Fruit fly (Drosophila melanogaster) whole organism, embryonic: ENCODE results near the gene zld.

Source experiments
- C15 ChIP-seq: fragments of 200-800 bp; sonication (Bioruptor generic); IDR thresholded peaks from 3 replicates; pipeline ENCODE4 v1.3.6; 2022; ENCODE audit warnings: missing biosample characterization, missing genetic modification characterization
- CG10366 ChIP-seq: fragments of 200-800 bp; sonication (Bioruptor generic); IDR thresholded peaks from 2 replicates; pipeline ENCODE4 v1.3.6; 2022; ENCODE audit warnings: missing biosample characterization, missing genetic modification characterization
- CG10979 ChIP-seq: fragments of 200-800 bp; sonication (Bioruptor generic); optimal IDR thresholded peaks from 2 replicates; lab custom pipeline; 2018; ENCODE audit warnings: missing biosample characterization, mild to moderate bottlenecking, missing genetic modification characterization, moderate library complexity
- CG12071 ChIP-seq: fragments of 200-800 bp; sonication (Bioruptor generic); optimal IDR thresholded peaks from 3 replicates; lab custom pipeline; 2018; ENCODE audit warnings: missing biosample characterization, mild to moderate bottlenecking, missing genetic modification characterization
- CG12391 ChIP-seq: fragments of 200-800 bp; sonication (Bioruptor generic); optimal IDR thresholded peaks from 3 replicates; lab custom pipeline; 2018; ENCODE audit warnings: missing biosample characterization, mild to moderate bottlenecking, missing genetic modification characterization, moderate library complexity
- CG14441 ChIP-seq: fragments of 200-800 bp; sonication (Bioruptor generic); IDR thresholded peaks from 2 replicates; pipeline ENCODE4 v1.3.6; 2022; ENCODE audit warnings: missing biosample characterization, missing genetic modification characterization
- CG15479 ChIP-seq: fragments of 200-800 bp; sonication (Bioruptor generic); optimal IDR thresholded peaks from 3 replicates; lab custom pipeline; 2019; ENCODE audit warnings: missing biosample characterization, mild to moderate bottlenecking, missing genetic modification characterization, moderate library complexity
- CG17328 ChIP-seq: fragments of 200-800 bp; sonication (Bioruptor generic); IDR thresholded peaks from 2 replicates; pipeline ENCODE4 v1.3.6; 2022; ENCODE audit warnings: missing biosample characterization, missing genetic modification characterization
- CG1832 ChIP-seq: fragments of 200-800 bp; sonication (Bioruptor generic); optimal IDR thresholded peaks from 2 replicates; lab custom pipeline; 2017; ENCODE audit warnings: missing biosample characterization, mild to moderate bottlenecking, missing genetic modification characterization, inconsistent platforms
- CG2129 ChIP-seq: fragments of 200-800 bp; sonication (Bioruptor generic); IDR thresholded peaks from 2 replicates; pipeline ENCODE4 v1.3.6; 2022; ENCODE audit warnings: missing biosample characterization, missing genetic modification characterization; ENCODE audit not compliant: partially characterized antibody
- CG2889 ChIP-seq: fragments of 200-800 bp; sonication (Bioruptor generic); IDR thresholded peaks from 3 replicates; pipeline ENCODE4 v1.3.6; 2022; ENCODE audit warnings: missing biosample characterization, missing genetic modification characterization
- CG30403 ChIP-seq: fragments of 200-800 bp; sonication (Bioruptor generic); optimal IDR thresholded peaks from 3 replicates; lab custom pipeline; 2016; ENCODE audit warnings: missing biosample characterization, missing genetic modification characterization
- CG3726 ChIP-seq: fragments of 200-800 bp; sonication (Bioruptor generic); IDR thresholded peaks from 3 replicates; pipeline ENCODE4, ENCODE4 v1.3.6; 2022; ENCODE audit warnings: missing biosample characterization, missing genetic modification characterization
- CG5180 ChIP-seq: fragments of 200-800 bp; sonication (Bioruptor generic); optimal IDR thresholded peaks from 3 replicates; lab custom pipeline; 2017; ENCODE audit warnings: missing biosample characterization, missing genetic modification characterization, mild to moderate bottlenecking, moderate library complexity, missing genetic modification reagents
- CG6854 ChIP-seq: fragments of 200-800 bp; sonication (Bioruptor generic); optimal IDR thresholded peaks from 3 replicates; lab custom pipeline; 2017; ENCODE audit warnings: missing biosample characterization, mild to moderate bottlenecking, missing genetic modification characterization
- CG7786 ChIP-seq: fragments of 200-800 bp; sonication (Bioruptor generic); optimal IDR thresholded peaks from 2 replicates; lab custom pipeline; 2016; ENCODE audit warnings: missing biosample characterization, missing genetic modification characterization
- CG7963 ChIP-seq: fragments of 200-800 bp; sonication (Bioruptor generic); IDR thresholded peaks from 3 replicates; pipeline ENCODE4 v1.3.6; 2022; ENCODE audit warnings: missing biosample characterization, missing genetic modification characterization; ENCODE audit not compliant: partially characterized antibody
- CG8388 ChIP-seq: fragments of 200-800 bp; sonication (Bioruptor generic); optimal IDR thresholded peaks from 2 replicates; lab custom pipeline; 2019; ENCODE audit warnings: missing biosample characterization, mild to moderate bottlenecking, missing genetic modification characterization, moderate library complexity
- CG8924 ChIP-seq: fragments of 200-800 bp; optimal IDR thresholded peaks from 3 replicates; lab custom pipeline; 2019; ENCODE audit warnings: missing biosample characterization, mild to moderate bottlenecking, missing genetic modification characterization, moderate library complexity
- CG8944 ChIP-seq: fragments of 200-800 bp; sonication (Bioruptor generic); optimal IDR thresholded peaks from 3 replicates; lab custom pipeline; 2016; ENCODE audit warnings: missing biosample characterization, missing genetic modification characterization
- Dref ChIP-seq: fragments of 200-800 bp; sonication (Bioruptor generic); IDR thresholded peaks from 2 replicates; pipeline ENCODE4 v1.3.6; 2022; ENCODE audit warnings: missing biosample characterization, missing genetic modification characterization
- E2f2 ChIP-seq: fragments of 200-800 bp; sonication (Bioruptor generic); IDR thresholded peaks from 2 replicates; pipeline ENCODE4 v1.3.6; 2022; ENCODE audit warnings: missing biosample characterization, missing genetic modification characterization
- Hr3 ChIP-seq: fragments of 200-800 bp; sonication (Bioruptor generic); optimal IDR thresholded peaks from 3 replicates; lab custom pipeline; 2016; ENCODE audit warnings: missing biosample characterization, missing genetic modification characterization
- Hr78 ChIP-seq, 2 experiments: fragments of 200-800 bp in 1 of 2; fragments of >200 bp in 1 of 2; sonication (Bioruptor generic) in 1 of 2; optimal IDR thresholded peaks; 2 replicates each; lab custom pipeline; 2017 to 2019; ENCODE audit warnings: missing biosample characterization in 2 of 2, missing genetic modification characterization in 2 of 2, mild to moderate bottlenecking in 1 of 2, moderate library complexity in 1 of 2
- Mes4 ChIP-seq: fragments of 200-800 bp; sonication (Bioruptor generic); optimal IDR thresholded peaks from 2 replicates; lab custom pipeline; 2016; ENCODE audit warnings: missing biosample characterization, missing genetic modification characterization
- Opbp ChIP-seq: fragments of 200-800 bp; sonication (Bioruptor generic); IDR thresholded peaks from 3 replicates; pipeline ENCODE4 v1.3.6; 2022; ENCODE audit warnings: missing biosample characterization, missing genetic modification characterization; ENCODE audit not compliant: partially characterized antibody
- Pdp1 ChIP-seq, 2 experiments: fragments of 200-800 bp; sonication (Bioruptor generic); optimal IDR thresholded peaks; 3 replicates each; lab custom pipeline; 2016; ENCODE audit warnings: missing biosample characterization in 2 of 2, missing genetic modification characterization in 2 of 2, mild to moderate bottlenecking in 1 of 2, moderate library complexity in 1 of 2
- Poxn ChIP-seq: fragments of 200-800 bp; sonication (Bioruptor generic); IDR thresholded peaks from 2 replicates; pipeline ENCODE4 v1.3.6; 2022; ENCODE audit warnings: missing biosample characterization, missing genetic modification characterization
- Ptx1 ChIP-seq: fragments of 200-800 bp; sonication (Bioruptor generic); IDR thresholded peaks from 2 replicates; pipeline ENCODE4 v1.3.6; 2022; ENCODE audit warnings: missing biosample characterization, missing genetic modification characterization
- Trl ChIP-seq, 3 experiments: fragments of >200 bp in 2 of 3; fragments of 200-800 bp in 1 of 3; sonication (Bioruptor generic) in 1 of 3; optimal IDR thresholded peaks; 2 replicates in 1 of 3; 3 replicates in 2 of 3; lab custom pipeline; 2016 to 2017; ENCODE audit warnings: missing biosample characterization in 1 of 3, missing genetic modification characterization in 1 of 3
- aop ChIP-seq: fragments of 200-800 bp; sonication (Bioruptor generic); IDR thresholded peaks from 2 replicates; pipeline ENCODE4 v1.3.6; 2022; ENCODE audit warnings: missing biosample characterization, missing genetic modification characterization
- ash1 ChIP-seq: fragments of 200-800 bp; sonication (Bioruptor generic); optimal IDR thresholded peaks from 2 replicates; lab custom pipeline; 2018; ENCODE audit warnings: missing biosample characterization, mild to moderate bottlenecking, missing genetic modification characterization
- bsh ChIP-seq, 2 experiments: fragments of 200-800 bp; sonication (Bioruptor generic); optimal IDR thresholded peaks; 2 replicates each; lab custom pipeline; 2017 to 2018; ENCODE audit warnings: mild to moderate bottlenecking in 2 of 2, missing biosample characterization in 2 of 2, missing genetic modification characterization in 2 of 2, moderate library complexity in 1 of 2
- btn ChIP-seq: fragments of 200-800 bp; sonication (Bioruptor generic); optimal IDR thresholded peaks from 2 replicates; lab custom pipeline; 2016; ENCODE audit warnings: missing biosample characterization, missing genetic modification characterization
- chinmo ChIP-seq: fragments of 200-800 bp; sonication (Bioruptor generic); IDR thresholded peaks from 4 replicates; pipeline ENCODE4 v1.3.6; 2022; ENCODE audit warnings: missing biosample characterization, missing genetic modification characterization; ENCODE audit not compliant: partially characterized antibody
- dmrt11E ChIP-seq: fragments of 200-800 bp; sonication (Bioruptor generic); optimal IDR thresholded peaks from 3 replicates; lab custom pipeline; 2018; ENCODE audit warnings: missing biosample characterization, mild to moderate bottlenecking, missing genetic modification characterization, moderate library complexity
- dpn ChIP-seq, 2 experiments: fragments of 200-800 bp; sonication (Bioruptor generic); optimal IDR thresholded peaks; 3 replicates each; lab custom pipeline; 2016; ENCODE audit warnings: missing biosample characterization in 2 of 2, missing genetic modification characterization in 2 of 2
- fu2 ChIP-seq: fragments of 200-800 bp; sonication (Bioruptor generic); optimal IDR thresholded peaks from 2 replicates; lab custom pipeline; 2016; ENCODE audit warnings: missing biosample characterization, missing genetic modification characterization
- gcm ChIP-seq: fragments of 200-800 bp; sonication (Bioruptor generic); optimal IDR thresholded peaks from 2 replicates; lab custom pipeline; 2019; ENCODE audit warnings: missing biosample characterization, mild to moderate bottlenecking, missing genetic modification characterization, moderate library complexity
- otp ChIP-seq: fragments of 200-800 bp; sonication (Bioruptor generic); IDR thresholded peaks from 3 replicates; pipeline ENCODE4, ENCODE4 v1.3.6; 2022; ENCODE audit warnings: missing biosample characterization, missing genetic modification characterization
- phol ChIP-seq: fragments of 200-800 bp; sonication (Bioruptor generic); optimal IDR thresholded peaks from 3 replicates; lab custom pipeline; 2018; ENCODE audit warnings: missing biosample characterization, mild to moderate bottlenecking, missing genetic modification characterization, moderate library complexity
- repo ChIP-seq: fragments of 200-800 bp; sonication (Bioruptor generic); optimal IDR thresholded peaks from 2 replicates; lab custom pipeline; 2016; ENCODE audit warnings: missing biosample characterization, missing genetic modification characterization
- row ChIP-seq: fragments of 200-800 bp; sonication (Bioruptor generic); IDR thresholded peaks from 3 replicates; pipeline ENCODE4 v1.3.6; 2022; ENCODE audit warnings: missing biosample characterization, missing genetic modification characterization
- sim ChIP-seq: fragments of 200-800 bp; sonication (Bioruptor generic); IDR thresholded peaks from 2 replicates; pipeline ENCODE4 v1.3.6; 2022; ENCODE audit warnings: missing biosample characterization, missing genetic modification characterization
- sqz ChIP-seq: fragments of 200-800 bp; sonication (Bioruptor generic); optimal IDR thresholded peaks from 3 replicates; lab custom pipeline; 2018; ENCODE audit warnings: missing biosample characterization, mild to moderate bottlenecking, missing genetic modification characterization
- stc ChIP-seq: fragments of 200-800 bp; sonication (Bioruptor generic); IDR thresholded peaks from 2 replicates; pipeline ENCODE4 v1.3.6; 2022; ENCODE audit warnings: missing biosample characterization, missing genetic modification characterization
- tll ChIP-seq, 2 experiments: fragments of 200-800 bp in 1 of 2; fragments of >200 bp in 1 of 2; sonication (Bioruptor generic) in 1 of 2; optimal IDR thresholded peaks; 2 replicates each; lab custom pipeline; 2017 to 2019; ENCODE audit warnings: missing biosample characterization in 2 of 2, missing genetic modification characterization in 2 of 2, mild to moderate bottlenecking in 1 of 2, moderate library complexity in 1 of 2
- zen2 ChIP-seq: fragments of 200-800 bp; sonication (Bioruptor generic); IDR thresholded peaks from 3 replicates; pipeline ENCODE4 v1.3.6; 2022; ENCODE audit warnings: missing biosample characterization, missing genetic modification characterization; ENCODE audit not compliant: partially characterized antibody
- zf30C ChIP-seq: fragments of 200-800 bp; sonication (Bioruptor generic); optimal IDR thresholded peaks from 3 replicates; lab custom pipeline; 2018; ENCODE audit warnings: missing biosample characterization, mild to moderate bottlenecking, missing genetic modification characterization

Gene zld

dm6 chrX:19784875-19785274, 1.5 kb upstream of the zld start (continued):
- peak; percentile 5 for TF ChIP-seq gcm (GFP tag; lab: Kevin White, UChicago)
- TF ChIP-seq phol: peak; percentile 34
- TF ChIP-seq CG7963: no peak
- TF ChIP-seq fu2: no peak
- TF ChIP-seq CG8388 (GFP tag; lab: Kevin White, UChicago): peak; percentile 25
- peak; percentile 49 for TF ChIP-seq dmrt11E (tag; lab: Kevin White, UChicago)
- no peak for TF ChIP-seq CG15479
- peak; percentile 42 for TF ChIP-seq CG12391
- no peak for TF ChIP-seq C15 (GFP tag; lab: Robert Waterston, UW)
- TF ChIP-seq stc (GFP tag; lab: Robert Waterston, UW): no peak
- no peak for TF ChIP-seq CG6854 (GFP tag; lab: Kevin White, UChicago)
- peak in 1 of 2 experiments; percentile 46 for TF ChIP-seq bsh (GFP tag; optimal IDR thresholded peaks at IDR 0.05; lab: Kevin White, UChicago)
- no peak for TF ChIP-seq CG17328
- TF ChIP-seq CG30403 (GFP tag; lab: Kevin White, UChicago): peak; percentile 31
- peak; percentile 12 for TF ChIP-seq CG7786
- TF ChIP-seq Hr3 (GFP tag; lab: Kevin White, UChicago): peak; percentile 19
- peak; percentile 56; the same call in 2 of the 3 replicates for TF ChIP-seq row (GFP tag; lab: Robert Waterston, UW)
- TF ChIP-seq Pdp1 (GFP tag; optimal IDR thresholded peaks at IDR 0.05; lab: Kevin White, UChicago): peak; percentile 1 to 13
- TF ChIP-seq E2f2 (GFP tag; lab: Robert Waterston, UW): no peak
- TF ChIP-seq CG2889: no peak
- TF ChIP-seq ash1 (GFP tag; lab: Kevin White, UChicago): no peak
- no peak for TF ChIP-seq CG12071 (GFP tag; lab: Kevin White, UChicago)
- no peak for TF ChIP-seq repo (GFP tag; lab: Kevin White, UChicago)

- TF ChIP-seq CG2129 (GFP tag; lab: Robert Waterston, UW) (no peak), Hr78 (GFP tag; optimal IDR thresholded peaks at IDR 0.05; lab: Kevin White, UChicago) (no peak), CG1832 (GFP tag; lab: Kevin White, UChicago) (peak; percentile 25), Trl (optimal IDR thresholded peaks at IDR 0.05; lab: Kevin White, UChicago) (peak in 1 of 2 experiments; percentile 17), Trl (GFP tag; optimal IDR thresholded peaks at IDR 0.05; lab: Kevin White, UChicago) (no peak), btn (no peak), Opbp (GFP tag; lab: Robert Waterston, UW) (no peak), zf30C (GFP tag; lab: Kevin White, UChicago) (peak; percentile 43), zen2 (GFP tag; lab: Robert Waterston, UW) (no peak), otp (GFP tag; lab: Robert Waterston, UW) (no peak), Mes4 (GFP tag; lab: Kevin White, UChicago) (no peak), CG8924 (tag; lab: Kevin White, UChicago) (no peak), sim (GFP tag; lab: Robert Waterston, UW) (no peak), Poxn (GFP tag; lab: Robert Waterston, UW) (no peak), CG15479 (peak; percentile 50), chinmo (GFP tag; lab: Robert Waterston, UW) (no peak), tll (GFP tag; optimal IDR thresholded peaks at IDR 0.05; lab: Kevin White, UChicago) (no peak), CG5180 (no peak), sqz (GFP tag; lab: Kevin White, UChicago) (peak; percentile 44), CG30403 (GFP tag; lab: Kevin White, UChicago) (no peak), aop (GFP tag; lab: Robert Waterston, UW) (no peak), C15 (GFP tag; lab: Robert Waterston, UW) (no peak), CG3726 (GFP tag; lab: Robert Waterston, UW) (no peak), Ptx1 (GFP tag; lab: Robert Waterston, UW) (no peak), CG10366 (no peak), CG14441 (no peak), CG8944 (GFP tag; lab: Kevin White, UChicago) (no peak), CG10979 (tag; lab: Kevin White, UChicago) (no peak), dpn (GFP tag; optimal IDR thresholded peaks at IDR 0.05; lab: Kevin White, UChicago) (no peak), Dref (no peak)
These were observed 517 bp downstream of the zld start for dm6 chrX:19782736-19783325.
